Fruit fly (Drosophila melanogaster): Measurements from ENCODE around the gene Rev1.
A peak's percentile ranks its signal among the peaks of the same experiment; 100 is the strongest.

The Rev1 gene

dm6 chr3L:604701-605100, 49.5 kb upstream of the Rev1 start (continued):
- TF ChIP-seq ci (GFP tag; IDR thresholded peaks at IDR 0.05) (no peak), CG15514 (GFP tag; optimal IDR thresholded peaks at IDR 0.05) (peak; percentile 19), disco-r (GFP tag; optimal IDR thresholded peaks at IDR 0.05) (no peak), Hmr (GFP tag; optimal IDR thresholded peaks at IDR 0.05) (no peak), Dek (tag; optimal IDR thresholded peaks at IDR 0.05) (no peak), Chrac-16 (GFP tag; optimal IDR thresholded peaks at IDR 0.05) (no peak), CG42726 (GFP tag; IDR thresholded peaks at IDR 0.05; ENCODE audit: partially characterized antibody) (0 out of 2 replicates have a peak, but pooled peaks have one; percentile 25), CG2712 (tag; optimal IDR thresholded peaks at IDR 0.05) (peak; percentile 10), maf-S (GFP tag; optimal IDR thresholded peaks at IDR 0.05) (no peak), knrl (GFP tag; IDR thresholded peaks at IDR 0.05; ENCODE audit: partially characterized antibody) (peak; percentile 59), H15 (GFP tag; IDR thresholded peaks at IDR 0.05) (no peak), z (GFP tag; IDR thresholded peaks at IDR 0.05) (no peak), gsb-n (tag; optimal IDR thresholded peaks at IDR 0.05) (no peak), sens (GFP tag) (peak; percentile 18), gfzf (GFP tag; optimal IDR thresholded peaks at IDR 0.05) (peak; percentile 49), cg (GFP tag; optimal IDR thresholded peaks at IDR 0.05) (no peak), pzg (GFP tag; optimal IDR thresholded peaks at IDR 0.05) (peak; percentile 73), Sry-δ (GFP tag; optimal IDR thresholded peaks at IDR 0.05) (peak; percentile 22), cas (GFP tag; IDR thresholded peaks at IDR 0.05) (no peak), CG43689 (GFP tag; IDR thresholded peaks at IDR 0.05) (no peak), CG16815 (GFP tag; optimal IDR thresholded peaks at IDR 0.05) (no peak), tx (GFP tag; optimal IDR thresholded peaks at IDR 0.05) (no peak), Lhr (GFP tag; optimal IDR thresholded peaks at IDR 0.05) (no peak), Gsc (GFP tag; IDR thresholded peaks at IDR 0.05) (no peak), prd (optimal IDR thresholded peaks at IDR 0.05) (no peak), prd (GFP tag; IDR thresholded peaks at IDR 0.05) (no peak), CG15696 (tag; optimal IDR thresholded peaks at IDR 0.05) (no peak), CG10267 (tag; optimal IDR thresholded peaks at IDR 0.05) (peak; percentile 18), amos (GFP tag; IDR thresholded peaks at IDR 0.05; ENCODE audit: partially characterized antibody) (peak; percentile 52; the same call in 1 of the 2 replicates), stwl (tag; optimal IDR thresholded peaks at IDR 0.05) (no peak), CG12769 (tag; optimal IDR thresholded peaks at IDR 0.05) (no peak), CG14667 (GFP tag; IDR thresholded peaks at IDR 0.05) (no peak), Gug (GFP tag; IDR thresholded peaks at IDR 0.05) (no peak), Scr (GFP tag; IDR thresholded peaks at IDR 0.05; ENCODE audit: partially characterized antibody) (peak; percentile 58), pita (GFP tag; optimal IDR thresholded peaks at IDR 0.05) (peak; percentile 65), CG6791 (GFP tag; IDR thresholded peaks at IDR 0.05; ENCODE audit: partially characterized antibody) (no peak), CG13894 (tag; optimal IDR thresholded peaks at IDR 0.05) (peak; percentile 20), CG17186 (GFP tag; optimal IDR thresholded peaks at IDR 0.05) (no peak), kni (GFP tag; optimal IDR thresholded peaks at IDR 0.05) (no peak), Lpt (GFP tag; optimal IDR thresholded peaks at IDR 0.05) (no peak), cad (GFP tag; optimal IDR thresholded peaks at IDR 0.05) (no peak), CG1792 (GFP tag; optimal IDR thresholded peaks at IDR 0.05) (no peak), dm (GFP tag; optimal IDR thresholded peaks at IDR 0.05) (no peak), chm (GFP tag; IDR thresholded peaks at IDR 0.05) (no peak), CTCF (GFP tag; optimal IDR thresholded peaks at IDR 0.05) (peak; percentile 80), lov (optimal IDR thresholded peaks at IDR 0.05) (no peak), lov (GFP tag; IDR thresholded peaks at IDR 0.05) (no peak), unc-4 (GFP tag; IDR thresholded peaks at IDR 0.05; ENCODE audit: partially characterized antibody) (peak; percentile 68), CG11093 (GFP tag; IDR thresholded peaks at IDR 0.05) (no peak), org-1 (GFP tag; optimal IDR thresholded peaks at IDR 0.05) (no peak), Hr78 (GFP tag; optimal IDR thresholded peaks at IDR 0.05) (no peak), CG8924 (tag; optimal IDR thresholded peaks at IDR 0.05) (peak; percentile 9)
